Worm (Caenorhabditis elegans) whole organism, mixed stage, embryonic: ENCODE data around the gene adk-1.

Experiments used
- M03D4.4 ChIP-seq: sonication (generic microtip); optimal IDR thresholded peaks from 2 replicates; lab custom pipeline; 2017; ENCODE audit warnings: mild to moderate bottlenecking, missing genetic modification characterization, missing compliant biosample characterization
- bed-3 ChIP-seq: fragments of 200-800 bp; sonication (Bioruptor generic); optimal IDR thresholded peaks from 3 replicates; lab custom pipeline; 2018; ENCODE audit warnings: mild to moderate bottlenecking, missing genetic modification characterization, moderate library complexity, missing compliant biosample characterization
- ceh-39 ChIP-seq: fragments of 150-350 bp; optimal IDR thresholded peaks from 2 replicates; lab custom pipeline; 2014; ENCODE audit warnings: missing biosample characterization, missing genetic modification characterization
- ceh-43 ChIP-seq: fragments of 200-800 bp; sonication (Bioruptor generic); optimal IDR thresholded peaks from 2 replicates; lab custom pipeline; 2018; ENCODE audit warnings: mild to moderate bottlenecking, missing genetic modification characterization, moderate library complexity, missing compliant biosample characterization
- ceh-83 ChIP-seq: fragments of 200-800 bp; sonication (Bioruptor generic); optimal IDR thresholded peaks from 2 replicates; lab custom pipeline; 2018; ENCODE audit warnings: mild to moderate bottlenecking, missing genetic modification characterization, missing compliant biosample characterization
- cnd-1 ChIP-seq: fragments of 200-800 bp; sonication (Bioruptor generic); optimal IDR thresholded peaks from 2 replicates; lab custom pipeline; 2018; ENCODE audit warnings: mild to moderate bottlenecking, missing genetic modification characterization, missing compliant biosample characterization
- drap-1 ChIP-seq: fragments of 200-800 bp; sonication (Bioruptor generic); optimal IDR thresholded peaks from 3 replicates; lab custom pipeline; 2018; ENCODE audit warnings: mild to moderate bottlenecking, missing genetic modification characterization, missing compliant biosample characterization
- elt-1 ChIP-seq: sonication (generic microtip); optimal IDR thresholded peaks from 2 replicates; lab custom pipeline; 2017; ENCODE audit warnings: missing genetic modification characterization, mild to moderate bottlenecking, missing compliant biosample characterization, antibody characterized with exemption, moderate library complexity, borderline replicate concordance; ENCODE audit not compliant: insufficient read depth
- elt-3 ChIP-seq: fragments of 150-350 bp; optimal IDR thresholded peaks from 2 replicates; lab custom pipeline; 2014; ENCODE audit warnings: missing biosample characterization, missing genetic modification characterization
- flh-1 ChIP-seq: fragments of 200-800 bp; sonication (Bioruptor generic); optimal IDR thresholded peaks from 2 replicates; lab custom pipeline; 2018; ENCODE audit warnings: mild to moderate bottlenecking, missing genetic modification characterization, moderate library complexity, missing compliant biosample characterization
- hlh-1 ChIP-seq: fragments of 150-350 bp; optimal IDR thresholded peaks from 2 replicates; lab custom pipeline; 2014; ENCODE audit warnings: missing biosample characterization, missing genetic modification reagents, missing genetic modification characterization
- lin-13 ChIP-seq: fragments of 150-350 bp; optimal IDR thresholded peaks from 2 replicates; lab custom pipeline; 2014; ENCODE audit warnings: missing biosample characterization, missing genetic modification characterization
- lin-32 ChIP-seq: fragments of 200-800 bp; sonication (Bioruptor generic); optimal IDR thresholded peaks from 2 replicates; lab custom pipeline; 2018; ENCODE audit warnings: mild to moderate bottlenecking, missing genetic modification characterization, missing compliant biosample characterization
- lsy-2 ChIP-seq: fragments of 150-350 bp; optimal IDR thresholded peaks from 2 replicates; lab custom pipeline; 2014; ENCODE audit warnings: missing biosample characterization, missing genetic modification characterization
- mab-5 ChIP-seq: fragments of 150-350 bp; optimal IDR thresholded peaks from 2 replicates; lab custom pipeline; 2014; ENCODE audit warnings: missing biosample characterization, missing genetic modification characterization
- mls-2 ChIP-seq: sonication (generic microtip); optimal IDR thresholded peaks from 2 replicates; lab custom pipeline; 2016; ENCODE audit warnings: mild to moderate bottlenecking, missing genetic modification characterization, moderate library complexity, missing compliant biosample characterization
- nhr-12 ChIP-seq: fragments of 150-350 bp; optimal IDR thresholded peaks from 2 replicates; lab custom pipeline; 2014; ENCODE audit warnings: missing biosample characterization, missing genetic modification characterization
- nhr-2 ChIP-seq: fragments of 150-350 bp; optimal IDR thresholded peaks from 2 replicates; lab custom pipeline; 2014; ENCODE audit warnings: missing biosample characterization, missing genetic modification characterization
- nhr-237 ChIP-seq: fragments of 150-350 bp; optimal IDR thresholded peaks from 2 replicates; lab custom pipeline; 2014; ENCODE audit warnings: missing biosample characterization, missing genetic modification characterization
- nhr-28 ChIP-seq: fragments of 150-350 bp; optimal IDR thresholded peaks from 2 replicates; lab custom pipeline; 2014; ENCODE audit warnings: missing biosample characterization, missing genetic modification characterization
- nhr-76 ChIP-seq: sonication (generic microtip); optimal IDR thresholded peaks from 2 replicates; lab custom pipeline; 2017; ENCODE audit warnings: missing biosample characterization, missing genetic modification characterization
- pha-4 ChIP-seq: fragments of 150-350 bp; optimal IDR thresholded peaks from 2 replicates; lab custom pipeline; 2018; ENCODE audit warnings: missing biosample characterization, missing genetic modification reagents, missing genetic modification characterization
- sem-2 ChIP-seq: fragments of 200-800 bp; sonication (Bioruptor generic); optimal IDR thresholded peaks from 2 replicates; lab custom pipeline; 2018; ENCODE audit warnings: mild to moderate bottlenecking, missing genetic modification characterization, missing compliant biosample characterization
- snpc-4 ChIP-seq: fragments of 150-350 bp; optimal IDR thresholded peaks from 2 replicates; lab custom pipeline; 2014; ENCODE audit warnings: missing biosample characterization, missing genetic modification characterization
- sptf-1 ChIP-seq: sonication (generic microtip); optimal IDR thresholded peaks from 2 replicates; lab custom pipeline; 2017; ENCODE audit warnings: mild to moderate bottlenecking, missing genetic modification characterization, moderate library complexity, missing compliant biosample characterization
- tbx-8 ChIP-seq: fragments of 200-800 bp; sonication (Bioruptor generic); optimal IDR thresholded peaks from 2 replicates; lab custom pipeline; 2018; ENCODE audit warnings: mild to moderate bottlenecking, missing genetic modification characterization, moderate library complexity, missing compliant biosample characterization
- unc-120 ChIP-seq: sonication (generic microtip); optimal IDR thresholded peaks from 2 replicates; lab custom pipeline; 2017; ENCODE audit warnings: missing genetic modification characterization, missing compliant biosample characterization; ENCODE audit not compliant: poor library complexity, severe bottlenecking
- unc-39 ChIP-seq: fragments of 150-350 bp; optimal IDR thresholded peaks from 2 replicates; lab custom pipeline; 2014; ENCODE audit warnings: missing biosample characterization, missing genetic modification characterization
- unc-62 ChIP-seq: fragments of 150-350 bp; optimal IDR thresholded peaks from 2 replicates; lab custom pipeline; 2014; ENCODE audit warnings: missing biosample characterization, missing genetic modification reagents, missing genetic modification characterization
- zip-8 ChIP-seq: fragments of 150-350 bp; optimal IDR thresholded peaks from 2 replicates; lab custom pipeline; 2014; ENCODE audit warnings: missing biosample characterization, missing genetic modification characterization

adk-1 gene

DNA sequence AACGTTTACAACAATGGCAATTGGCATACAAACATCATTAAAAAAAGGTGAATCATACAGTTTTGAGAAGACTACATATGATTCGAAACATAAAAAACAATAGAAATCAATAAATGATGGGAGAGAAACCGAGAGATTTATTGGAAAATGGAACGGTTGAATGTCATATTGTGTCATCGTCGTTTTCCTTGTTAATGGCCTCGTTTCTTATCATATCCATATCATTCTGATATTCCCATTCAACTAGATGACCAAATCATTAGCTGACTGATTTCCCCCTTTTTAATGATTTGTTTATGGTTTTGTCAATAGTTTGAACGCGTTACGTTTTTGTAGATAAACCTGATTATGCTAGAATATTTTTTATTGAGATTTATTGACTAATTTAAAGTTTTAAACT, 35.9 kb downstream of the adk-1 start:
- TF ChIP-seq lsy-2 (tag; lab: Kevin White, UChicago) (no peak), bed-3 (GFP tag; lab: Kevin White, UChicago) (no peak), sem-2 (GFP tag; lab: Kevin White, UChicago) (no peak), zip-8 (no peak), pha-4 (tag; lab: Kevin White, UChicago) (no peak), flh-1 (GFP tag; lab: Kevin White, UChicago) (no peak), tbx-8 (GFP tag; lab: Kevin White, UChicago) (no peak), nhr-28 (tag; lab: Kevin White, UChicago) (no peak)

DNA sequence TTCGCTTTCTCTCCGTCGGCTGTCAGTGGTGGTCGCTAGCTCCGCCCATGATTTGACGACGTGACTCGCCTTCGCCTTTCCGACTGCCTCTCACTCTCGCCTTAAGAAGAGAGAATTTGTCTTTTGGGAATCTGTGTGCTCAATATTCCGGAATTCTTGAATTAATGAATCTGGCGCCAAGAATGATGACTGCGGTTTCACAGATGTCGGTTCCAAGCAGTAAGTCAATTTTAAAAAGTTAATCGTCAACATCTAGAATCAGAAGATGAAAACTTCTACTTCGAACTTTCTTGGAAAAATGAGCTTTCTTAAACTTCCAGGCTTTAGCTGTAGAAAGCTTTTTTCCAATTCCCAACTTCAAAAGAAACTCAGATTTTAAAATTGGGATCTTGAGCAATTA, 41.0 kb downstream of the adk-1 start, which contains the start of gene nhr-67:
nhr-67 (plus strand) TSS at position 97 of the 400 bp plus-strand sequence.
- no peak for TF ChIP-seq mab-5 (tag; lab: Kevin White, UChicago)
- no peak for TF ChIP-seq nhr-2 (tag; lab: Kevin White, UChicago)
- TF ChIP-seq sptf-1 (tag; lab: Kevin White, UChicago) = no peak
- TF ChIP-seq drap-1 = no peak
- no peak for TF ChIP-seq snpc-4 (tag; lab: Kevin White, UChicago)
- no peak for TF ChIP-seq lsy-2 (tag; lab: Kevin White, UChicago)
- TF ChIP-seq nhr-12 (tag; lab: Kevin White, UChicago) = no peak
- TF ChIP-seq mls-2 (tag; lab: Kevin White, UChicago) = no peak
- no peak for TF ChIP-seq tbx-8 (GFP tag; lab: Kevin White, UChicago)
- TF ChIP-seq lin-32 = no peak
- TF ChIP-seq unc-62 (GFP tag; lab: Kevin White, UChicago) = no peak
- TF ChIP-seq ceh-43 = no peak
- no peak for TF ChIP-seq unc-39 (tag; lab: Kevin White, UChicago)
- no peak for TF ChIP-seq pha-4 (tag; lab: Kevin White, UChicago)
- TF ChIP-seq hlh-1 (tag; lab: Kevin White, UChicago) = no peak
- no peak for TF ChIP-seq lin-13 (tag; lab: Kevin White, UChicago)
- TF ChIP-seq sem-2 (GFP tag; lab: Kevin White, UChicago) = no peak
- no peak for TF ChIP-seq elt-3
- no peak for TF ChIP-seq nhr-76 (tag; lab: Kevin White, UChicago)
- TF ChIP-seq nhr-237 (tag; lab: Kevin White, UChicago) = no peak

DNA sequence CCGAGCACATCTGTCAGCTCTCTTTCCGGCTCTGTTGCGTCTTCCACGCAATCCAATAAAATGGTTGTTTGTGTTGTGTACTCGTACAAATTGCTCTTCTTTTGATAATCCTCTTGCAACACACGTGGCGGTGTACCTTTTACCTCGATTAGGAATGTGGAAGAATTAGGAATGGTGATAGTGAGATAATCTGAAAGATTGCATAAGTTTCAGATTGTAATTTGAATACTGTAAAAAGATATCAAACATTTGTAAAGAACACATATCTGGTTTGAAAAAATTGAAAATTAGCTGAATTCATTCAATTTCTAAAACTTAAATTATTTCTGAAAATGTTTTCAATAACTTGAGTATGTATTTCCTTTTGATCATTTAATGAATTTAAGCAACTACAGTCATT, 45.8 kb downstream of the adk-1 start, which contains the start of gene C08F8.6:
C08F8.6 (minus strand) TSS at position 101 of the 400 bp plus-strand sequence.
- peak; percentile 34 for TF ChIP-seq nhr-2 (tag; lab: Kevin White, UChicago)
- no peak for TF ChIP-seq elt-1 (tag; lab: Kevin White, UChicago)

DNA sequence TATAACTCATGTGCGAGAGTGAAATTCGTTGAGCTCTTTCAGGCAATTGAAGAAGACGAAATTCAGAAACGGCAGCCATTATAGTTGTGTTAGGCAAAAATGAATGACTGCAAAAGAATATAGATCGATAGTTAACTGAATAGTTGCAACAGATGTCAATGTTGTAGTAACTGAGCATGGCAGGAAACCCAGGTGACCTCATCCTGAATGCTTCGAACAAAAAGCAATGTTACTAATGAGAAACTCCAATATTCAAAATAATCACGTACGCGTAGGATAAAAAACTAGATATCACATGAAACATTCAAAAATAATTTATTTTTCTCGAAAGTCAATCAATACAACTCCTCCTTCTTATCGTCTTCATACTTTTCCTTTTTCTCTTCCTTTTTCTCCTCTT, 48.2 kb downstream of the adk-1 start, which contains the start of gene fbxb-9:
fbxb-9 (minus strand) TSS at position 101 of the 400 bp plus-strand sequence.
- TF ChIP-seq ceh-39 (tag; lab: Kevin White, UChicago) (no peak), unc-39 (tag; lab: Kevin White, UChicago) (no peak), drap-1 (no peak)

DNA sequence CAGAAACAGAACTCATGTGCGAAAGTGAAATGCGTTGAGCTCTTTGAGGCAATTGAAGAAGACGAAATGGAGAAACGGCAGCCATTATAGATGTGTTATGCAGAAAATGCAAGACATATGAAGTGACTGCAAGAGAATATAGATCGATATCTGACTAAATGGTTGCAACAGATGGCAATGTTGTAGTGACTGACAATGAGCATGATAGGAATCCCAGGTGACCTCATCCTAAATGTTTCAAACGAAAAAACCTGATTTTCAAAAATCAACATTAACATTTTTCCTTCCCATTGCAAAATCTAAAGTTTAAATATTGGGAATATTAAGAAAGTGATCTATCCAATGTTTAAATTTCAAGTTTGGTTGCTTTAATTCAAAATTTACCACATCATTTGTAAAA, 49.9 kb downstream of the adk-1 start, which contains the start of gene C08F8.15:
C08F8.15 (minus strand) TSS at position 101 of the 400 bp plus-strand sequence.
- TF ChIP-seq hlh-1 (tag; lab: Kevin White, UChicago) (no peak), snpc-4 (tag; lab: Kevin White, UChicago) (no peak), elt-3 (no peak), zip-8 (no peak), bed-3 (GFP tag; lab: Kevin White, UChicago) (no peak), flh-1 (GFP tag; lab: Kevin White, UChicago) (no peak), lin-32 (no peak), cnd-1 (tag; lab: Kevin White, UChicago) (no peak), ceh-39 (tag; lab: Kevin White, UChicago) (no peak), unc-120 (no peak), lsy-2 (tag; lab: Kevin White, UChicago) (no peak), nhr-76 (tag; lab: Kevin White, UChicago) (no peak), drap-1 (no peak), nhr-28 (tag; lab: Kevin White, UChicago) (no peak), unc-39 (tag; lab: Kevin White, UChicago) (no peak), M03D4.4 (no peak), ceh-83 (no peak)
- TF ChIP-seq, all 35 proteins: peak for 0
